Fruit fly (Drosophila melanogaster) whole organism, prepupa: ENCODE results near the gene CG11878.
A peak's percentile ranks its signal among the peaks of the same experiment; 100 is the strongest.

ENCODE experiments used
- CG10631 ChIP-seq: fragments of 200-800 bp; sonication (Bioruptor generic); optimal IDR thresholded peaks from 2 replicates; lab custom pipeline; 2016; ENCODE audit warnings: missing biosample characterization, missing genetic modification characterization
- CG1621 ChIP-seq: fragments of 200-800 bp; sonication (Bioruptor generic); optimal IDR thresholded peaks from 3 replicates; lab custom pipeline; 2018; ENCODE audit warnings: missing biosample characterization, mild to moderate bottlenecking, missing genetic modification characterization
- CG16779 ChIP-seq: fragments of 200-800 bp; sonication (Bioruptor generic); optimal IDR thresholded peaks from 3 replicates; lab custom pipeline; 2017; ENCODE audit warnings: missing biosample characterization, mild to moderate bottlenecking, missing genetic modification characterization
- CG32006 ChIP-seq: fragments of 200-800 bp; sonication (Bioruptor generic); optimal IDR thresholded peaks from 3 replicates; lab custom pipeline; 2017; ENCODE audit warnings: missing biosample characterization, mild to moderate bottlenecking, missing genetic modification characterization
- CG34406 ChIP-seq: fragments of 200-800 bp; sonication (Bioruptor generic); optimal IDR thresholded peaks from 3 replicates; lab custom pipeline; 2016; ENCODE audit warnings: missing biosample characterization, missing genetic modification characterization
- CG3919 ChIP-seq: fragments of 200-800 bp; sonication (Bioruptor generic); optimal IDR thresholded peaks from 3 replicates; lab custom pipeline; 2016; ENCODE audit warnings: missing biosample characterization, missing genetic modification characterization
- CG6163 ChIP-seq: fragments of 200-800 bp; sonication (Bioruptor generic); IDR thresholded peaks from 3 replicates; pipeline ENCODE4 v1.3.6; 2022; ENCODE audit warnings: missing biosample characterization, missing genetic modification characterization
- CG6276 ChIP-seq: fragments of 200-800 bp; sonication (Bioruptor generic); optimal IDR thresholded peaks from 2 replicates; lab custom pipeline; 2017; ENCODE audit warnings: missing biosample characterization, mild to moderate bottlenecking, missing genetic modification characterization
- CG6792 ChIP-seq: fragments of 200-800 bp; sonication (Bioruptor generic); optimal IDR thresholded peaks from 3 replicates; lab custom pipeline; 2016; ENCODE audit warnings: missing biosample characterization, missing genetic modification characterization
- CG6808 ChIP-seq: fragments of 200-800 bp; sonication (Bioruptor generic); optimal IDR thresholded peaks from 3 replicates; lab custom pipeline; 2017; ENCODE audit warnings: missing biosample characterization, missing genetic modification characterization, mild to moderate bottlenecking, moderate library complexity, missing genetic modification reagents
- CG6854 ChIP-seq: fragments of 200-800 bp; sonication (Bioruptor generic); optimal IDR thresholded peaks from 2 replicates; lab custom pipeline; 2017; ENCODE audit warnings: missing biosample characterization, mild to moderate bottlenecking, missing genetic modification characterization
- CG7368 ChIP-seq: fragments of 200-800 bp; sonication (Bioruptor generic); optimal IDR thresholded peaks from 3 replicates; lab custom pipeline; 2016; ENCODE audit warnings: missing biosample characterization, missing genetic modification characterization
- CG8319 ChIP-seq: fragments of 200-800 bp; sonication (Bioruptor generic); optimal IDR thresholded peaks from 3 replicates; lab custom pipeline; 2016; ENCODE audit warnings: missing biosample characterization, missing genetic modification characterization
- CG9139 ChIP-seq: fragments of 200-800 bp; sonication (Bioruptor generic); optimal IDR thresholded peaks from 3 replicates; lab custom pipeline; 2017; ENCODE audit warnings: missing biosample characterization, mild to moderate bottlenecking, missing genetic modification characterization
- Eip75B ChIP-seq: fragments of 200-800 bp; sonication (Bioruptor generic); optimal IDR thresholded peaks from 3 replicates; lab custom pipeline; 2016; ENCODE audit warnings: missing biosample characterization, missing genetic modification characterization
- Eip78C ChIP-seq: fragments of 200-800 bp; sonication (Bioruptor generic); peaks from one replicate; lab custom pipeline; 2016; ENCODE audit warnings: missing biosample characterization, missing genetic modification characterization
- Hr39 ChIP-seq: fragments of 200-800 bp; sonication (Bioruptor generic); optimal IDR thresholded peaks from 2 replicates; lab custom pipeline; 2016; ENCODE audit warnings: missing biosample characterization, missing genetic modification characterization
- Hr4 ChIP-seq: fragments of 200-800 bp; sonication (Bioruptor generic); optimal IDR thresholded peaks from 3 replicates; lab custom pipeline; 2016; ENCODE audit warnings: missing biosample characterization, missing genetic modification characterization
- Met ChIP-seq: fragments of 200-800 bp; sonication (Bioruptor generic); optimal IDR thresholded peaks from 3 replicates; lab custom pipeline; 2016; ENCODE audit warnings: missing biosample characterization, missing genetic modification characterization
- Sox14 ChIP-seq: fragments of 200-800 bp; sonication (Bioruptor generic); optimal IDR thresholded peaks from 3 replicates; lab custom pipeline; 2016; ENCODE audit warnings: missing biosample characterization, missing genetic modification characterization
- cyc ChIP-seq: fragments of 200-800 bp; sonication (Bioruptor generic); optimal IDR thresholded peaks from 3 replicates; lab custom pipeline; 2016; ENCODE audit warnings: missing biosample characterization, missing genetic modification characterization
- esn ChIP-seq: fragments of 200-800 bp; sonication (Bioruptor generic); optimal IDR thresholded peaks from 2 replicates; lab custom pipeline; 2016; ENCODE audit warnings: missing biosample characterization, mild to moderate bottlenecking, missing genetic modification characterization, moderate library complexity
- fd85E ChIP-seq: fragments of 200-800 bp; sonication (Bioruptor generic); optimal IDR thresholded peaks from 3 replicates; lab custom pipeline; 2016; ENCODE audit warnings: missing biosample characterization, missing genetic modification characterization
- fkh ChIP-seq: fragments of 200-800 bp; sonication (Bioruptor generic); optimal IDR thresholded peaks from 3 replicates; lab custom pipeline; 2017; ENCODE audit warnings: missing biosample characterization, mild to moderate bottlenecking, missing genetic modification characterization, moderate library complexity
- net ChIP-seq: fragments of 200-800 bp; sonication (Bioruptor generic); optimal IDR thresholded peaks from 3 replicates; lab custom pipeline; 2016; ENCODE audit warnings: missing biosample characterization, missing genetic modification characterization
- pdm3 ChIP-seq: fragments of 200-800 bp; sonication (Bioruptor generic); optimal IDR thresholded peaks from 3 replicates; lab custom pipeline; 2016; ENCODE audit warnings: missing biosample characterization, missing genetic modification characterization
- ss ChIP-seq, 2 experiments: fragments of 200-800 bp; sonication (Bioruptor generic); optimal IDR thresholded peaks; 2 replicates in 1 of 2; 3 replicates in 1 of 2; lab custom pipeline; 2017 to 2018; ENCODE audit warnings: mild to moderate bottlenecking in 2 of 2, missing biosample characterization in 2 of 2, missing genetic modification characterization in 2 of 2, moderate library complexity in 1 of 2
- svp ChIP-seq: fragments of 200-800 bp; sonication (Bioruptor generic); peaks from one replicate; lab custom pipeline; 2016; ENCODE audit warnings: missing biosample characterization, missing genetic modification characterization
- topi ChIP-seq: fragments of 200-800 bp; sonication (Bioruptor generic); optimal IDR thresholded peaks from 3 replicates; lab custom pipeline; 2016; ENCODE audit warnings: missing biosample characterization, missing genetic modification characterization
- vri ChIP-seq: fragments of 200-800 bp; sonication (Bioruptor generic); optimal IDR thresholded peaks from 3 replicates; lab custom pipeline; 2016; ENCODE audit warnings: missing biosample characterization, mild to moderate bottlenecking, missing genetic modification characterization

The CG11878 gene

dm6 chr3R:25295320-25296020 is 21.8 kb downstream of the CG11878 start, which contains the start of gene CG31102:
CG31102 (minus strand) TSS chr3R:25295594.
- peak; percentile 21 for TF ChIP-seq CG6276 (GFP tag; lab: Kevin White, UChicago)
- no peak for TF ChIP-seq CG10631 (GFP tag; lab: Kevin White, UChicago)
- no peak for TF ChIP-seq CG6792 (GFP tag; lab: Kevin White, UChicago)
- TF ChIP-seq topi (GFP tag; lab: Kevin White, UChicago) = no peak
- TF ChIP-seq ss (GFP tag; optimal IDR thresholded peaks at IDR 0.05; lab: Kevin White, UChicago) = peak in 1 of 2 experiments; percentile 4
- peak; percentile 79 for TF ChIP-seq vri
- no peak for TF ChIP-seq Hr4 (GFP tag; lab: Kevin White, UChicago)
- TF ChIP-seq pdm3 = no peak
- peak; percentile 5 for TF ChIP-seq esn (GFP tag; lab: Kevin White, UChicago)
- peak; percentile 90 for TF ChIP-seq svp (GFP tag; lab: Kevin White, UChicago)
- TF ChIP-seq net (GFP tag; lab: Kevin White, UChicago) = no peak
- TF ChIP-seq, all 60 proteins: peak for 5

DNA sequence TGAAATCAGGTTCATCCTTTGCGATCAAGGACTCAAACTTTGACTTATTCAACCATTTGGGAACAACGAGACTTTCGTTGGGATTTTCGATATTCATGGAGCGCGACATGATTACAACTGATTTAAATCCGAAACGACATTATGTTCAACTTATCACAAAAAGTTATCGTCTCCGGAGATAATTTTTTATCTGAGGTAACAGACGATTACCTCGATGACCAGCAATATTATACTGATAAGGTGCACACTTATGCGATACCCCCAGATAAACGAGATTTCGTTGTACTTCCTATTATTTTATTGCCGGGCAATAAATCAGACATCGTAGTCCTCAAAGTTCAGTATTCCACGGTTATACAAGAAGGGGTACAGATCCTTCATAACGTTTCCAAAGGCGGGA is 24.0 kb downstream of the CG11878 start, which contains the start of gene CG31097:
Gene CG31097 (minus strand): TSS at position 101 of the 400 bp plus-strand sequence.
- TF ChIP-seq CG32006 (GFP tag; lab: Kevin White, UChicago) (no peak), Hr4 (GFP tag; lab: Kevin White, UChicago) (no peak), CG6854 (GFP tag; lab: Kevin White, UChicago) (no peak), ss (GFP tag; optimal IDR thresholded peaks at IDR 0.05; lab: Kevin White, UChicago) (no peak)

- no peak for TF ChIP-seq CG3919 (GFP tag; lab: Kevin White, UChicago)
- no peak for TF ChIP-seq CG6808 (GFP tag; lab: Kevin White, UChicago)
- TF ChIP-seq CG6854 (GFP tag; lab: Kevin White, UChicago) = no peak
- no peak for TF ChIP-seq net (GFP tag; lab: Kevin White, UChicago)
- TF ChIP-seq fd85E (GFP tag; lab: Kevin White, UChicago) = no peak
These were observed 25.9 kb downstream of the CG11878 start, which contains the start of gene CG31288 for dm6 chr3R:25299507-25299964. CG31288 (minus strand) TSS chr3R:25299557.

DNA sequence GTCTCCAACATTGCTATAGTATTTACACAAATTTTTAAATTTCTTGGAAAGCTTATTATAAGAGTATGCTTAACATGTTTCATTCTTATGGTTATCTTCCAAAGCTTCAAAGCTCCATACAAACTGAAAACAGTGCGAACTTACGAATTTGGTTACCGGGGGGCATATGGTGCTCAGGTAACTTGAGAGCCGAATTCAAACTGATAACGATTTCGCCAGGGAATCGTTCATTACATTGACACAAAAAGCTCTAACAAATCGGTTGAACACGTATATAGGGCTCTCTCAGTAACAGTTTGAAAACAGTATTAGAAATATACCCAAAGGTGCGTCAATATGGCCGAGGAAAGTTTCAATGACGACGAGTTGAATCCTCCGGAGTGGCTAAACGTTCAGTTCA is 26.9 kb downstream of the CG11878 start, which contains the start of gene CG13659:
Gene CG13659 (plus strand): TSS at position 317 of the 400 bp plus-strand sequence.
- TF ChIP-seq Eip75B (GFP tag; lab: Kevin White, UChicago) (no peak), Met (GFP tag; lab: Kevin White, UChicago) (no peak), vri (peak; percentile 3)
- TF ChIP-seq, all 60 proteins: peak for 1

DNA sequence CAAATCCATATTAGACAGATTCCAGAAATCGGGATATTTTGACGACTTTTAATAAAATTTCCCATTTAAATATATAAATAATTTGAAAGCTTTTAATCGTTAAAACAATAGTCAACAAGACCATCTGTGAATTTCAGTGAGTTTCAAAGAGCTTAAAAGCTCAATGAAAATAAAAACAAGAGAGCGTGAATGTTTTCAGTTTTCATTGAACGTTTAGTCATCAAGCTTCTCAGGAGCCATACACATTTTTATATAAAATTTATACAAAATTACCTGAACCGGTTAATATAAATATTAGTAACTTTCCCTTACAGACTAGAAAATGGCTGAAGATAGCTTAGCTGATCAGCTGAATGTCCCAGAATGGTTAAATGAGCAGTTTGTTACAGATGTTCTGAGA is 28.6 kb downstream of the CG11878 start, which contains the start of gene CG31370:
Gene CG31370 (plus strand): TSS at position 226 of the 400 bp plus-strand sequence.
- TF ChIP-seq CG34406 (no peak), svp (GFP tag; lab: Kevin White, UChicago) (no peak), CG6163 (GFP tag; lab: Robert Waterston, UW) (no peak), Met (GFP tag; lab: Kevin White, UChicago) (no peak), Hr39 (GFP tag; lab: Kevin White, UChicago) (no peak), Sox14 (GFP tag; lab: Kevin White, UChicago) (no peak), cyc (GFP tag; lab: Kevin White, UChicago) (no peak), CG8319 (GFP tag; lab: Kevin White, UChicago) (no peak), CG1621 (tag; lab: Kevin White, UChicago) (no peak)

- TF ChIP-seq CG7368 (GFP tag; lab: Kevin White, UChicago) = no peak
- TF ChIP-seq svp (GFP tag; lab: Kevin White, UChicago) = peak; percentile 97
- peak; percentile 45 for TF ChIP-seq fkh (GFP tag; lab: Kevin White, UChicago)
- TF ChIP-seq CG16779 (tag; lab: Kevin White, UChicago) = no peak
- TF ChIP-seq cyc (GFP tag; lab: Kevin White, UChicago) = no peak
- no peak for TF ChIP-seq Eip75B (GFP tag; lab: Kevin White, UChicago)
- no peak for TF ChIP-seq CG32006 (GFP tag; lab: Kevin White, UChicago)
- TF ChIP-seq Eip78C = no peak
- TF ChIP-seq CG6276 (GFP tag; lab: Kevin White, UChicago) = no peak
- TF ChIP-seq CG6808 (GFP tag; lab: Kevin White, UChicago) = no peak
- TF ChIP-seq esn (GFP tag; lab: Kevin White, UChicago) = no peak
- no peak for TF ChIP-seq CG9139 (GFP tag; lab: Kevin White, UChicago)
- no peak for TF ChIP-seq CG3919 (GFP tag; lab: Kevin White, UChicago)
- TF ChIP-seq, all 60 proteins: peak for 2
These were observed 30.3 kb downstream of the CG11878 start, which contains the start of gene CG31436 for dm6 chr3R:25303857-25304440. CG31436 (plus strand) TSS chr3R:25304137.
